Worm (Caenorhabditis elegans): Measurements from ENCODE around the gene sgo-1.

DNA sequence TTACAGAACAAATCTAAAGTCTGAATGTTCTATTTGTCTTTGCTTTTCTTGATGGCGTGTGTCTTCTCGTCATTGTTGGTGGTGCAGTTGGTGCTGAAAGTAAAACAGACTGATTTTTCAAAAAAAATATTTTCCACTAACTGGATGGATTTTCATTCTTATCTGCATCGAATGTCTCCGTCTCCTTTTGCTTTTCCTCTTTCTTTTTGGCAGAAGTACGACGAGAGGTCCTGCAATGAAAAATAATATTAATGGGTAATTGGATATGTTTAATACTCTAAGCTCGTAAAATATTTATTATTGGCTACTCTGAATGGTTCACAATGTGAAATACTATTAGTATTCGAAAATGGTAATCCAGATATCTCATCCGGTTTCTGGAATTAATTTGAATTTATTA is 36.2 kb downstream of the sgo-1 start, which contains the start of gene del-7:
- TF ChIP-seq nhr-6 (tag; optimal IDR thresholded peaks at IDR 0.05) (no peak), skn-1 (tag; optimal IDR thresholded peaks at IDR 0.05) (no peak), aly-2 (tag; optimal IDR thresholded peaks at IDR 0.05) (no peak), ama-1 (optimal IDR thresholded peaks at IDR 0.05) (no peak), ZK546.5 (tag; optimal IDR thresholded peaks at IDR 0.05) (no peak), nhr-11 (tag; optimal IDR thresholded peaks at IDR 0.05) (no peak), unc-39 (tag; optimal IDR thresholded peaks at IDR 0.05) (no peak), lsy-2 (tag; optimal IDR thresholded peaks at IDR 0.05) (no peak), gmeb-1 (tag; optimal IDR thresholded peaks at IDR 0.05) (no peak), unc-62 (GFP tag; optimal IDR thresholded peaks at IDR 0.05) (no peak), mdl-1 (tag; optimal IDR thresholded peaks at IDR 0.05) (no peak), ztf-11 (tag; optimal IDR thresholded peaks at IDR 0.05) (no peak)
